Worm (Caenorhabditis elegans): ENCODE results near the gene Y7A5A.24.

ce11 chrX:15804072-15804471 lies 22.1 kb upstream of the Y7A5A.24 start, which contains the start of gene Y7A5A.7:
- no peak for TF ChIP-seq fos-1 (tag; optimal IDR thresholded peaks at IDR 0.05)
- no peak for TF ChIP-seq elt-2 (tag; optimal IDR thresholded peaks at IDR 0.05)
- no peak for TF ChIP-seq R02D3.7 (tag; optimal IDR thresholded peaks at IDR 0.05)
- no peak for TF ChIP-seq ztf-11 (tag; optimal IDR thresholded peaks at IDR 0.05)
- TF ChIP-seq fkh-10 (GFP tag; optimal IDR thresholded peaks at IDR 0.05), result no peak
- no peak for TF ChIP-seq sea-2 (GFP tag; optimal IDR thresholded peaks at IDR 0.05)
- no peak for TF ChIP-seq elt-1 (tag; optimal IDR thresholded peaks at IDR 0.05)
- TF ChIP-seq nhr-76 (tag; optimal IDR thresholded peaks at IDR 0.05), result no peak
- no peak for TF ChIP-seq pqm-1 (tag; optimal IDR thresholded peaks at IDR 0.05)
- no peak for TF ChIP-seq nhr-11 (tag; optimal IDR thresholded peaks at IDR 0.05)
- no peak for TF ChIP-seq mml-1 (tag; optimal IDR thresholded peaks at IDR 0.05)
- no peak for TF ChIP-seq lin-39 (tag; optimal IDR thresholded peaks at IDR 0.05)
- no peak for TF ChIP-seq mdl-1 (tag; optimal IDR thresholded peaks at IDR 0.05)
- TF ChIP-seq nhr-25 (tag; optimal IDR thresholded peaks at IDR 0.05), result no peak
